Worm (Caenorhabditis elegans) whole organism, dauer: ENCODE results near the gene rde-4.
"Not testable (repeated sequence)": the region's sequence is repeated elsewhere in the genome, so short reads cannot be mapped to it uniquely, and the experiment has no call there.

Source experiments
- unc-62 ChIP-seq: sonication (generic microtip); optimal IDR thresholded peaks from 2 replicates; lab custom pipeline; 2017; ENCODE audit warnings: missing biosample characterization, missing genetic modification reagents, missing genetic modification characterization

rde-4 gene

ce11 chrIII:10218587-10218986 is at the start of gene rde-4, which contains the start of gene cox-14:
TSS of gene rde-4 (minus strand) at chrIII:10218646.
TSS of gene cox-14 (plus strand) at chrIII:10218942.
- no peak for TF ChIP-seq unc-62 (GFP tag; lab: Kevin White, UChicago)

- TF ChIP-seq unc-62 (GFP tag; lab: Kevin White, UChicago) = not testable (repeated sequence)
Observed at ce11 chrIII:10266824-10267223, 48.4 kb upstream of the rde-4 start, which contains the start of gene inpp-4B. TSS of gene inpp-4B (minus strand) at chrIII:10266877.

ce11 chrIII:10261682-10262081 is 43.2 kb upstream of the rde-4 start, which contains the start of gene bbs-5:
TSS of gene bbs-5 (minus strand) at chrIII:10261782.
- no peak for TF ChIP-seq unc-62 (GFP tag; lab: Kevin White, UChicago)

ce11 chrIII:10261256-10261655 is 42.8 kb upstream of the rde-4 start:
- TF ChIP-seq unc-62 (GFP tag; lab: Kevin White, UChicago) = no peak

ce11 chrIII:10258641-10259040 is 40.2 kb upstream of the rde-4 start, which contains the start of gene rip-1:
TSS of gene rip-1 (minus strand) at chrIII:10258741.
- TF ChIP-seq unc-62 (GFP tag; lab: Kevin White, UChicago) = no peak

DNA sequence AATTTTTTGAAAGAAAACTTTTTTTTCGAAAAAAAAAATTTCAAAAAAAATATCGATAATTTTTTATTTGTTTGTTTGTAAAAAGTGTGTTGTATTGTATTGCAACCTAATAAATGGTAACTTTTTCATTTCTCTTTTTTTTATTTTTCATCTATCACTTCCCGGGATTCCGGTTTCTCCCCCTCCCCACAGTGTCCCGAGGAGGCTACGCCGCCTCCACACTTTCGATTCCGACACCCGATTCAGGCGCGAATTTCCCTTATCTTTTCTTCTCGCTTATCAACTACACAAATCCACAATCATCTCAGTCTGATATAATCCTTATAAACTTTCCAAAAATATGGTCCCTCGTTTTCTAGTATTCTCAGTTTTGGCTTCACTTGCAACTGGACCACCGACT is 36.1 kb upstream of the rde-4 start, which contains the start of gene R01H10.4:
R01H10.4 (plus strand) TSS at position 236 of the 400 bp plus-strand sequence.
- TF ChIP-seq unc-62 (GFP tag; lab: Kevin White, UChicago) = no peak

DNA sequence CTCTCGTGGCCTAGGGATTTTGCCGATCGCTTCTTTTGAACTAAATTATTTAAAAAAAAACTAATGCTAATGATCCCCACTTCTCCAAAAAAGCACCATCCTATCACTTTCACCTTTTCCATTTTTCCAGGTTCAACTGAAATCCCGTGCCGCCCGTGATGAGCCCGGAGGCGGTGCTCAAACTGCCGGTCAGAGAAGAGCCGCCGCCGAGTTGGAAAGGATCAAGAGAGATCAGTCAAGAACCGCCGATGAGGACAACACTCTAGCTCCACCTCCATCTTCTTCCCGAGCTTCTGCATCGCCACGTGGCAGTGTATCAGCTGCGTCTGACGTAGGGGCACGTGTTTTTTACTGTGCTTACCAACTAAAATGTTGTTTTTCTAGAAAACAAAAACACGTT is 34.9 kb upstream of the rde-4 start:
- no peak for TF ChIP-seq unc-62 (GFP tag; lab: Kevin White, UChicago)

DNA sequence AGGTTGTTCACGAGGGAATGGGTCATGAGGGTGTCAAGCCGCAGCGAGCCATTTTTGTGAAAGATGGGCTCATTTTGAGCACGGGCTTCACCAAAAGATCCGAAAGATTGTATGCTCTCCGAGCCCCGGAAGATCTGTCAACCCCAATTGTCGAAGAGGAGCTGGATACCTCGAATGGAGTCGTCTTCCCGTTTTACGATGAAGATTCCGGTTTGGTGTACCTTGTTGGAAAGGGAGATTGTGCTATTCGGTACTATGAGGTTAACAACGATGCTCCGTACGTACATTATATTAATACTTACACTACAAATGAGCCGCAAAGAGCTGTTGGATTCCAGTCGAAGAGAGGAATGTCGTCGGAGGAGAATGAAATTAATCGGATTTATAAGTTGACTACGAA is 32.7 kb upstream of the rde-4 start:
- no peak for TF ChIP-seq unc-62 (GFP tag; lab: Kevin White, UChicago)

DNA sequence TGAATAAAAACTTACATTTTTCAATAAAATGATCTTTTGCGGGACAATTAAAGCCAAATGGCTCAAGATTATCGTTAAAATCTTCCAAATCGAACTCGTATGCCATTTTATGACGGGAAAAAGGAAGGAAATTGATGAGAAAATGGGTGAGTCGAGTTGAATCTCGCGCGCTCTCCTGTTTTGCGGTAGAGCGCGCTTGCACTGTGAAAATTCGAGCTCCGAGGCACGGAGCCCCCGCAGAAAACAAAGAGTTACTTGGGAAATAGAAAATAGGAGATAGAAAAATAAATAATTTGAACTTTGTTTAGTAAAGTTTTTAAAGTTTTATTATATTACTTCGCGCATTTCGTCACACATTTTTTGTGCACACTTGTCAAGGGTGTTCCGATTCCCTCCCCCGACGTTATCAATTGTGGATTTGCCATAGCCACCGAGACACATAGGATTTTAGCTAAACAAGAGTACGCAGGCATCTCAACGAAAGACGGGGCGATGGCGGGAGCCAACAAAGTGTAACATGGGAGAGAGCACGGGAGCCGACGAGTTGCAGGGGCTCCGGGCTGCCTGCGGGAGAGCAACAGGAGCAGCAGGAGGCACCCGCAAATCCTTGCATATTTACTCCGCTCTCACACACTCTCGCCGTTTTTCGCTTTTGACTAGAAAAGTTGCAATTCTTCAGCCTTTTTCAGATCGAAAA is 30.1 kb upstream of the rde-4 start, which contains the start of the genes div-1 and cor-1:
div-1 (minus strand) TSS at position 119 of the 697 bp plus-strand sequence.
cor-1 (plus strand) TSS at position 671 of the 697 bp plus-strand sequence.
- no peak for TF ChIP-seq unc-62 (GFP tag; lab: Kevin White, UChicago)

DNA sequence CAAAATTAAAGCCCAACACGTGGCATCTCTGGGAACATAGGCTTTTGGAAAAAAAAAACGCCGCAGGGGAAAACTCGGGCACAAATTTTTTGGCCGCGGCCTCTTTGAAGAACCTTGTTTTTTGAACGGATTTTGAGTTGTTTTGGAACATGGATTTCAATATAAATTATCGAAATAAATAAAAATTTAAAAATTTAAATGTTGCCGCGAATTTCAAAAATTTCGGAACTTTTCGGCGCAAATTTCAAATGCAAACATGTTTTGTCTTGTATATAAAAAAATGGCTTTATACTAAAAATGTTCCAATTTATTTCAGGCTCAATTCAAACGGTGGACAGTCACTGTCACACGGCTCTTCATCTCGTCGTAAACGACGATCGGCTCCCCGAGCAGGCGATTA is 25.6 kb upstream of the rde-4 start:
- no peak for TF ChIP-seq unc-62 (GFP tag; lab: Kevin White, UChicago)

DNA sequence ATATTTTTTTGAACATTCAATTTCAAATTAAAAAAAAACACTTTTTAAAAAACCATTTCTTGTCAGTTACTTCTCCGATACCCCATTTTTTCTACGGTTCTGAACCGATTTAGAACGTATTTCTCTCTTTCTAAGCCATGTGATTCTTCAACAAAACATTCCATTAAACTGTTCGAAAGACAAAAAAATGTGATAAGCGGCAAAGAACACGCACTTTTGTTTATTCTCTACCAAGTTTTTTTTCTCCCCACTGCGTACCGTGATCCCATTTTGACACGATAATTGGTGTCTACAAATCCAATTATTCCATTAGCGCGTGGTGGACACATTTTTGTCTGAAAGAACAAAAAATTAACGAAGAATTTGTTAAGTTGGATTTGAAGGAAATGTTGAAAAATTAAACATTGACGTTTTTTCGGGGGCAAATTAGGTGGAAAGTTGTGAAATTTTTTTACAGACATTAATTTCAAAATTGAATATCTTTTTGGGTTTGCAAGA is 22.9 kb upstream of the rde-4 start:
- TF ChIP-seq unc-62 (GFP tag; lab: Kevin White, UChicago) = no peak

ce11 chrIII:10240073-10240472 is 21.6 kb upstream of the rde-4 start:
- TF ChIP-seq unc-62 (GFP tag; lab: Kevin White, UChicago) = no peak

DNA sequence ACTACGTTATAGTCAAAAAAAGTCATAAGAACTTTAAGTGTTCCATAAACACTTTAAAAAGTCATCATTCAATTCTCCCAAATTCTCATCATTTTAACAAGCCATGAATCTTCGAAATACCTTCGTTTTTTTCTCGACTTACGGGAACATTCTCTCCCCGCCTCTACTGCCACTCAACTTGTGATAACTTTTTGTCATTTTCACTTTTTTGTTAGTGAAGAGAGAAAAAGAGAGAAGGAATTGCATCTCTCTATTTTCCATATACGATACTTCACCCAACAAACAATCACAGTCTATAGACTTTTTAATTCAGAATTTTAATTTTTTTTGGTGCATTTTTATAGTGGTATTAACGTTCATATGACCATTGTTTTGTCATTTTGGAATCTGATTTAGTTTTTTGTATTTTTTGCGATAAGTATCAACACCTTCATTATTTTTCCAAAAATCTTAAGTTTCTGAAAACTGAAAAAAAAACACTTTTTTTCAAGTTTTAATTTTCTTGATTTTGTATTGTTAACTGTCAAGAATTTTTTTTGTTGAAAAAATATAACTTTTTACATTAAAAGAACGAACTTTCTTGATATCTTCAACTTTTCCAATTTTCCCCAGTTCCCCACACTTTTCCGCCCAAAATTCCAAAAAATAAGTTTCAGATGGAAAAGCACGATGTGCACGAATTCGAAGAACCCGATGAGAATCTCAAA is 20.2 kb upstream of the rde-4 start, which contains the start of gene Y70G10A.3:
Y70G10A.3 (plus strand) TSS at position 657 of the 707 bp plus-strand sequence.
- TF ChIP-seq unc-62 (GFP tag; lab: Kevin White, UChicago) = no peak

ce11 chrIII:10236291-10236871 is 17.9 kb upstream of the rde-4 start:
- no peak for TF ChIP-seq unc-62 (GFP tag; lab: Kevin White, UChicago)

DNA sequence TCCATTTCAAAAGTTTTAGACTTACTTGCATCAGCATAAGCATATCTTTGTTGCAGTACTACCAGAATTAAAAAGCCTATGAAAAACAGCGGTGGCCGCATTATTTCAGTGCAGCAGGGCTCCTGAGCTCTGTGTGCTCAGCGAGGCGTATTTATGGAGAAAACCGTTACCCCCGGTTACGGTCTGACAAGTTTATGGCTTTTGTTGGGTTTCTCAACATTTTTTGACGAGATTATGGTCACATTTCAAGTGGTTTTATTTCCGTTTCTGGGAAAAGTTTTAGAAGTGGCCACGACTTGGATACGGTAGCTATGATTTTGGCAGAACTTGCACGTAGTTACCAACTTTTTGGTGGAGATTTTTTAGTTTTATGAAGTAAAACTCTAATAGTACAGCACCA is 15.5 kb upstream of the rde-4 start, which contains the start of gene paml-1:
paml-1 (minus strand) TSS at position 101 of the 400 bp plus-strand sequence.
- TF ChIP-seq unc-62 (GFP tag; lab: Kevin White, UChicago) = no peak
